Worm (Caenorhabditis elegans) whole organism, late embryonic: ENCODE measurements around the gene R05H11.1.

Experiments used
- C38D4.7 ChIP-seq: fragments of 200-800 bp; sonication (Bioruptor generic); optimal IDR thresholded peaks from 2 replicates; lab custom pipeline; 2018; ENCODE audit warnings: mild to moderate bottlenecking, missing genetic modification characterization, moderate library complexity, missing compliant biosample characterization
- ama-1 ChIP-seq: fragments of 150-350 bp; optimal IDR thresholded peaks from 2 replicates; lab custom pipeline; 2014
- ceh-30 ChIP-seq: fragments of 150-350 bp; optimal IDR thresholded peaks from 2 replicates; lab custom pipeline; 2014; ENCODE audit warnings: missing biosample characterization, missing genetic modification characterization
- lin-11 ChIP-seq: fragments of 200-800 bp; sonication (Bioruptor generic); optimal IDR thresholded peaks from 2 replicates; lab custom pipeline; 2018; ENCODE audit warnings: mild to moderate bottlenecking, missing genetic modification characterization, missing compliant biosample characterization
- nfya-1 ChIP-seq: sonication (generic microtip); optimal IDR thresholded peaks from 2 replicates; lab custom pipeline; 2017; ENCODE audit warnings: missing genetic modification characterization, mild to moderate bottlenecking, missing compliant biosample characterization, antibody characterized with exemption, moderate library complexity
- odd-2 ChIP-seq: sonication (generic microtip); optimal IDR thresholded peaks from 2 replicates; lab custom pipeline; 2017; ENCODE audit warnings: antibody characterized with exemption, mild to moderate bottlenecking, missing genetic modification characterization, missing compliant biosample characterization
- pax-1 ChIP-seq: fragments of 150-350 bp; optimal IDR thresholded peaks from 2 replicates; lab custom pipeline; 2014; ENCODE audit warnings: missing biosample characterization, missing genetic modification characterization
- pha-2 ChIP-seq: sonication (generic microtip); optimal IDR thresholded peaks from 2 replicates; lab custom pipeline; 2017; ENCODE audit warnings: mild to moderate bottlenecking, missing genetic modification characterization, missing compliant biosample characterization
- pha-4 ChIP-seq: fragments of 150-350 bp; optimal IDR thresholded peaks from 2 replicates; lab custom pipeline; 2018; ENCODE audit warnings: missing biosample characterization, missing genetic modification reagents, missing genetic modification characterization
- tbx-2 ChIP-seq: sonication (generic microtip); optimal IDR thresholded peaks from 2 replicates; lab custom pipeline; 2016; ENCODE audit warnings: missing genetic modification characterization, missing compliant biosample characterization

DNA sequence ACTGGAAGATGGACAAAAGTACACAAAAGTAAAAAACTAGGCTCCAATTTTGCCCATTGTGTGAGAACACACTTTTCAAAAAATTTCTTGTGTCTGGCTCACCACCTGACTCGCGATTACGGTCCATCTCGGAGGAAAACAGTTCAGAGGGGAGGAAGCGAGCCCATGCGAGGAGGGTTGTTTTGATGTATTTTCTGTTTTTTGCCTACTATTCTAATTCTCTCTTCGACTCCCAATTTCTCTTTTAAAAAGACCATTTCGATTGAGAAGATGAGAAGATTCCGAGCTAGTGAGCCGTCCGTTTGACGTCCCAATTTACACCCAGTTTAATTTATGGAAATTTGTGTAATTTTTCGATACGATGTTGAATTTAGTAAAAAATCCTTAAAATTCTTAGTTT lies 48.8 kb upstream of the R05H11.1 start:
- no peak for TF ChIP-seq pax-1 (tag; lab: Kevin White, UChicago)
- no peak for TF ChIP-seq C38D4.7 (GFP tag; lab: Kevin White, UChicago)
- TF ChIP-seq ceh-30 (tag; lab: Kevin White, UChicago), result no peak
- TF ChIP-seq pha-4 (tag; lab: Kevin White, UChicago), result no peak
- no peak for TF ChIP-seq nfya-1
- no peak for TF ChIP-seq pha-2 (tag; lab: Kevin White, UChicago)
- no peak for TF ChIP-seq odd-2 (tag; lab: Kevin White, UChicago)
- TF ChIP-seq ama-1 (lab: Kevin White, UChicago), result no peak
- TF ChIP-seq lin-11, result no peak
- TF ChIP-seq tbx-2 (tag; lab: Kevin White, UChicago), result no peak
